Worm (Caenorhabditis elegans) whole organism, L4 larva: ENCODE results near the gene sdz-38.

Experiments
- F26F4.8 ChIP-seq: fragments of 200-800 bp; sonication (Bioruptor generic); conservative IDR thresholded peaks from 2 replicates; pipeline ENCODE4 v1.3.6; 2022; ENCODE audit warnings: missing genetic modification characterization, missing compliant biosample characterization
- F44E2.7 ChIP-seq: fragments of 200-800 bp; sonication (Bioruptor generic); IDR thresholded peaks from 2 replicates; pipeline ENCODE4 v2.1.2; 2022; ENCODE audit warnings: missing genetic modification characterization, missing compliant biosample characterization
- F49E8.2 ChIP-seq: sonication (generic microtip); optimal IDR thresholded peaks from 2 replicates; lab custom pipeline; 2016; ENCODE audit warnings: missing compliant biosample characterization, mild to moderate bottlenecking, missing genetic modification characterization, borderline replicate concordance
- Y105C5A.15 ChIP-seq: fragments of 200-800 bp; sonication (Bioruptor generic); IDR thresholded peaks from 2 replicates; pipeline ENCODE4 v1.3.6; 2022; ENCODE audit warnings: missing genetic modification characterization, missing compliant biosample characterization
- Y75B8A.6 ChIP-seq: fragments of 200-800 bp; sonication (Bioruptor generic); IDR thresholded peaks from 2 replicates; pipeline ENCODE4 v1.3.6; 2022; ENCODE audit warnings: missing genetic modification reagents, missing genetic modification characterization, missing compliant biosample characterization
- ZK337.2 ChIP-seq: fragments of 200-800 bp; sonication (Bioruptor generic); IDR thresholded peaks from 2 replicates; pipeline ENCODE4 v1.3.6; 2022; ENCODE audit warnings: missing genetic modification reagents, missing genetic modification characterization, missing compliant biosample characterization
- ceh-20 ChIP-seq: fragments of 200-800 bp; sonication (Bioruptor generic); IDR thresholded peaks from 2 replicates; pipeline ENCODE4 v1.3.6; 2022; ENCODE audit warnings: missing genetic modification reagents, missing genetic modification characterization, missing compliant biosample characterization
- ceh-32 ChIP-seq: sonication (generic microtip); optimal IDR thresholded peaks from 2 replicates; lab custom pipeline; 2016; ENCODE audit warnings: mild to moderate bottlenecking, missing genetic modification characterization, missing compliant biosample characterization; ENCODE audit not compliant: poor library complexity
- ceh-44 ChIP-seq: fragments of 200-800 bp; sonication (Bioruptor generic); IDR thresholded peaks from 2 replicates; pipeline ENCODE4 v1.3.6; 2022; ENCODE audit warnings: missing genetic modification reagents, missing genetic modification characterization, missing compliant biosample characterization
- ceh-62 ChIP-seq: sonication (generic microtip); optimal IDR thresholded peaks from 2 replicates; lab custom pipeline; 2017; ENCODE audit warnings: missing biosample characterization, missing genetic modification characterization
- daf-12 ChIP-seq: fragments of 150-350 bp; optimal IDR thresholded peaks from 2 replicates; lab custom pipeline; 2014; ENCODE audit warnings: missing biosample characterization, missing genetic modification reagents, missing genetic modification characterization
- daf-19 ChIP-seq: fragments of 200-800 bp; sonication (Bioruptor generic); conservative IDR thresholded peaks from 2 replicates; pipeline ENCODE4 v1.3.6; 2022; ENCODE audit warnings: missing genetic modification characterization, missing compliant biosample characterization
- daf-8 ChIP-seq: fragments of 200-800 bp; sonication (Bioruptor generic); IDR thresholded peaks from 2 replicates; pipeline ENCODE4 v1.3.6; 2022; ENCODE audit warnings: missing genetic modification characterization, missing compliant biosample characterization
- dmd-6 ChIP-seq: fragments of 200-800 bp; sonication (Bioruptor generic); IDR thresholded peaks from 2 replicates; pipeline ENCODE4 v1.3.6; 2022; ENCODE audit warnings: missing genetic modification reagents, missing genetic modification characterization, missing compliant biosample characterization
- egl-27 ChIP-seq: sonication (generic microtip); optimal IDR thresholded peaks from 3 replicates; lab custom pipeline; 2017; ENCODE audit warnings: missing biosample characterization, missing genetic modification reagents, missing genetic modification characterization
- egl-43 ChIP-seq: fragments of 200-800 bp; sonication (Bioruptor generic); IDR thresholded peaks from 2 replicates; pipeline ENCODE4 v1.3.6; 2022; ENCODE audit warnings: missing genetic modification reagents, missing genetic modification characterization, missing compliant biosample characterization
- fkh-10 ChIP-seq: fragments of 150-350 bp; optimal IDR thresholded peaks from 2 replicates; lab custom pipeline; 2014; ENCODE audit warnings: missing biosample characterization, missing genetic modification reagents, missing genetic modification characterization
- hif-1 ChIP-seq, 2 experiments: sonication (generic microtip); optimal IDR thresholded peaks; 2 replicates each; lab custom pipeline; 2016 to 2017; ENCODE audit warnings: missing compliant biosample characterization in 2 of 2, missing genetic modification characterization in 2 of 2, missing genetic modification reagents in 2 of 2, missing genotype in 2 of 2, mild to moderate bottlenecking in 1 of 2
- hlh-30 ChIP-seq: sonication (generic microtip); optimal IDR thresholded peaks from 2 replicates; lab custom pipeline; 2017; ENCODE audit warnings: antibody characterized with exemption, mild to moderate bottlenecking, missing genetic modification characterization, missing compliant biosample characterization; ENCODE audit not compliant: insufficient read depth
- jun-1 ChIP-seq: fragments of 150-350 bp; optimal IDR thresholded peaks from 2 replicates; lab custom pipeline; 2014; ENCODE audit warnings: missing biosample characterization, missing genetic modification reagents, missing genetic modification characterization
- lim-7 ChIP-seq: fragments of 200-800 bp; sonication (Bioruptor generic); IDR thresholded peaks from 2 replicates; pipeline ENCODE4 v1.3.6; 2022; ENCODE audit warnings: missing genetic modification characterization, missing compliant biosample characterization
- lin-13 ChIP-seq: fragments of 150-350 bp; optimal IDR thresholded peaks from 2 replicates; lab custom pipeline; 2014; ENCODE audit warnings: missing biosample characterization, missing genetic modification reagents, missing genetic modification characterization
- lin-39 ChIP-seq: fragments of 150-350 bp; optimal IDR thresholded peaks from 2 replicates; lab custom pipeline; 2014; ENCODE audit warnings: missing biosample characterization, missing genetic modification reagents, missing genetic modification characterization
- lir-3 ChIP-seq: sonication (generic microtip); optimal IDR thresholded peaks from 2 replicates; lab custom pipeline; 2016; ENCODE audit warnings: mild to moderate bottlenecking, missing genetic modification characterization, missing compliant biosample characterization
- lsy-2 ChIP-seq, 2 experiments: fragments of 150-350 bp in 1 of 2; sonication (generic microtip) in 1 of 2; optimal IDR thresholded peaks; 2 replicates each; lab custom pipeline; 2014 to 2017; ENCODE audit warnings: missing biosample characterization in 2 of 2, missing genetic modification characterization in 2 of 2
- madf-9 ChIP-seq: fragments of 200-800 bp; sonication (Bioruptor generic); conservative IDR thresholded peaks from 2 replicates; pipeline ENCODE4 v1.3.6; 2022; ENCODE audit warnings: missing genetic modification reagents, missing genetic modification characterization, missing compliant biosample characterization
- mdt-29 ChIP-seq: fragments of 200-800 bp; sonication (Bioruptor generic); IDR thresholded peaks from 2 replicates; pipeline ENCODE4 v1.3.6; 2022; ENCODE audit warnings: missing genetic modification reagents, missing genetic modification characterization, missing compliant biosample characterization
- mxl-3 ChIP-seq: fragments of 200-800 bp; sonication (Bioruptor generic); optimal IDR thresholded peaks from 2 replicates; lab custom pipeline; 2018; ENCODE audit warnings: mild to moderate bottlenecking, missing genetic modification characterization, missing compliant biosample characterization
- nhr-102 ChIP-seq: sonication (generic microtip); optimal IDR thresholded peaks from 2 replicates; lab custom pipeline; 2016; ENCODE audit warnings: mild to moderate bottlenecking, missing genetic modification characterization, moderate library complexity, missing compliant biosample characterization
- nhr-11 ChIP-seq: fragments of 150-350 bp; optimal IDR thresholded peaks from 2 replicates; lab custom pipeline; 2014; ENCODE audit warnings: missing biosample characterization, missing genetic modification characterization
- nhr-111 ChIP-seq: fragments of 200-800 bp; sonication (Bioruptor generic); optimal IDR thresholded peaks from 2 replicates; lab custom pipeline; 2018; ENCODE audit warnings: mild to moderate bottlenecking, missing genetic modification characterization, missing compliant biosample characterization
- nhr-28 ChIP-seq: fragments of 150-350 bp; optimal IDR thresholded peaks from 2 replicates; lab custom pipeline; 2014; ENCODE audit warnings: missing biosample characterization, missing genetic modification characterization
- nhr-41 ChIP-seq: fragments of 200-800 bp; sonication (Bioruptor generic); IDR thresholded peaks from 2 replicates; pipeline ENCODE4 v1.3.6; 2022; ENCODE audit warnings: missing genetic modification reagents, missing genetic modification characterization, missing compliant biosample characterization
- nhr-76 ChIP-seq: fragments of 150-350 bp; optimal IDR thresholded peaks from 2 replicates; lab custom pipeline; 2014; ENCODE audit warnings: missing biosample characterization, missing genetic modification characterization
- nhr-77 ChIP-seq: fragments of 150-350 bp; optimal IDR thresholded peaks from 2 replicates; lab custom pipeline; 2014; ENCODE audit warnings: missing biosample characterization, missing genetic modification characterization
- pqm-1 ChIP-seq: sonication (generic microtip); optimal IDR thresholded peaks from 2 replicates; lab custom pipeline; 2017; ENCODE audit warnings: missing biosample characterization, missing genetic modification characterization
- sdz-12 ChIP-seq: fragments of 200-800 bp; sonication (Bioruptor generic); optimal IDR thresholded peaks from 2 replicates; lab custom pipeline; 2018; ENCODE audit warnings: mild to moderate bottlenecking, missing genetic modification characterization, missing compliant biosample characterization
- set-16 ChIP-seq: fragments of 200-800 bp; sonication (Bioruptor generic); IDR thresholded peaks from 2 replicates; pipeline ENCODE4 v1.3.6; 2022; ENCODE audit warnings: missing genetic modification reagents, missing genetic modification characterization, missing compliant biosample characterization
- snpc-1.2 ChIP-seq: fragments of 200-800 bp; sonication (Bioruptor generic); IDR thresholded peaks from 2 replicates; pipeline ENCODE4 v1.3.6; 2022; ENCODE audit warnings: missing genetic modification reagents, missing genetic modification characterization, missing compliant biosample characterization
- spr-1 ChIP-seq: sonication (generic microtip); optimal IDR thresholded peaks from 2 replicates; lab custom pipeline; 2016; ENCODE audit warnings: mild to moderate bottlenecking, missing genetic modification characterization, missing compliant biosample characterization
- tag-97 ChIP-seq: fragments of 200-800 bp; sonication (Bioruptor generic); IDR thresholded peaks from 2 replicates; pipeline ENCODE4 v1.3.6; 2022; ENCODE audit warnings: missing genetic modification characterization, missing compliant biosample characterization
- tra-1 ChIP-seq: fragments of 200-800 bp; sonication (Bioruptor generic); IDR thresholded peaks from 2 replicates; pipeline ENCODE4 v1.3.6; 2022; ENCODE audit warnings: missing genetic modification reagents, missing genetic modification characterization, missing compliant biosample characterization
- unc-130 ChIP-seq: sonication (generic microtip); optimal IDR thresholded peaks from 2 replicates; lab custom pipeline; 2016; ENCODE audit warnings: missing genetic modification reagents, missing genetic modification characterization, missing compliant biosample characterization
- unc-39 ChIP-seq: sonication (generic microtip); optimal IDR thresholded peaks from 2 replicates; lab custom pipeline; 2017; ENCODE audit warnings: missing biosample characterization, missing genetic modification characterization
- vab-7 ChIP-seq: fragments of 200-800 bp; sonication (Bioruptor generic); IDR thresholded peaks from 2 replicates; pipeline ENCODE4 v1.3.6; 2022; ENCODE audit warnings: missing genetic modification reagents, missing genetic modification characterization, missing compliant biosample characterization
- zfp-2 ChIP-seq: sonication (generic microtip); optimal IDR thresholded peaks from 2 replicates; lab custom pipeline; 2016; ENCODE audit warnings: mild to moderate bottlenecking, missing genetic modification characterization, missing compliant biosample characterization
- zfp-3 ChIP-seq: fragments of 200-800 bp; sonication (Bioruptor generic); conservative IDR thresholded peaks from 2 replicates; pipeline ENCODE4 v1.3.6; 2022; ENCODE audit warnings: missing genetic modification reagents, missing genetic modification characterization, missing compliant biosample characterization
- zip-2 ChIP-seq: fragments of 150-350 bp; optimal IDR thresholded peaks from 2 replicates; lab custom pipeline; 2014; ENCODE audit warnings: missing biosample characterization, missing genetic modification characterization
- ztf-11 ChIP-seq: fragments of 150-350 bp; optimal IDR thresholded peaks from 2 replicates; lab custom pipeline; 2014; ENCODE audit warnings: missing biosample characterization, missing genetic modification characterization

The sdz-38 gene

ce11 chrII:9934570-9934969 is 47.1 kb downstream of the sdz-38 start (continued):
- peak; percentile 65 for TF ChIP-seq sdz-12 (GFP tag; lab: Kevin White, UChicago)
- no peak for TF ChIP-seq daf-12 (tag; lab: Kevin White, UChicago)
- TF ChIP-seq unc-130 (GFP tag; lab: Kevin White, UChicago): no peak
- TF ChIP-seq egl-43 (GFP tag; lab: Robert Waterston, UW): peak; percentile 58; the same call in 1 of the 2 replicates
- TF ChIP-seq ceh-32: no peak
- TF ChIP-seq lir-3 (tag; lab: Kevin White, UChicago): no peak
- TF ChIP-seq jun-1 (tag; lab: Kevin White, UChicago): no peak
- peak; percentile 21; the same call in 1 of the 2 replicates for TF ChIP-seq snpc-1.2 (GFP tag; lab: Robert Waterston, UW)
- TF ChIP-seq mdt-29 (GFP tag; lab: Robert Waterston, UW): peak; percentile 6; the same call in 1 of the 2 replicates

- 0 out of 2 replicates have a peak, but pooled peaks have one; percentile 8 for TF ChIP-seq ceh-20
- TF ChIP-seq lsy-2 (tag; optimal IDR thresholded peaks at IDR 0.05; lab: Kevin White, UChicago): peak in 1 of 2 experiments; percentile 11
- TF ChIP-seq nhr-28 (tag; lab: Kevin White, UChicago): no peak
- no peak for TF ChIP-seq lim-7
- no peak for TF ChIP-seq hlh-30
- TF ChIP-seq tra-1 (GFP tag; lab: Robert Waterston, UW): no peak
- TF ChIP-seq zfp-3 (GFP tag; lab: Robert Waterston, UW): peak; percentile 67
- no peak for TF ChIP-seq unc-39 (tag; lab: Kevin White, UChicago)
- TF ChIP-seq F26F4.8 (GFP tag; lab: Robert Waterston, UW): no peak
- no peak for TF ChIP-seq fkh-10
- TF ChIP-seq pqm-1 (tag; lab: Kevin White, UChicago): no peak
- TF ChIP-seq madf-9 (GFP tag; lab: Robert Waterston, UW): no peak
- TF ChIP-seq nhr-41 (GFP tag; lab: Robert Waterston, UW): no peak
- TF ChIP-seq vab-7 (GFP tag; lab: Robert Waterston, UW): peak; percentile 28; the same call in 1 of the 2 replicates
- TF ChIP-seq daf-8 (GFP tag; lab: Robert Waterston, UW): no peak
- TF ChIP-seq ceh-32: no peak
- peak; percentile 30; the same call in 1 of the 2 replicates for TF ChIP-seq mdt-29 (GFP tag; lab: Robert Waterston, UW)
- TF ChIP-seq nhr-77 (tag; lab: Kevin White, UChicago): no peak
- TF ChIP-seq Y105C5A.15: no peak
- no peak for TF ChIP-seq nhr-11 (tag; lab: Kevin White, UChicago)
- TF ChIP-seq set-16: no peak
- TF ChIP-seq hif-1 (tag; optimal IDR thresholded peaks at IDR 0.05; lab: Kevin White, UChicago): no peak
- no peak for TF ChIP-seq daf-19
- TF ChIP-seq mxl-3: no peak
- no peak for TF ChIP-seq spr-1 (tag; lab: Kevin White, UChicago)
- TF ChIP-seq unc-130 (GFP tag; lab: Kevin White, UChicago): no peak
- no peak for TF ChIP-seq ceh-44 (GFP tag; lab: Robert Waterston, UW)
- no peak for TF ChIP-seq zfp-2
- TF ChIP-seq lin-13 (GFP tag; lab: Kevin White, UChicago): peak; percentile 61
- peak; percentile 62 for TF ChIP-seq nhr-102
- no peak for TF ChIP-seq nhr-111 (GFP tag; lab: Kevin White, UChicago)
- TF ChIP-seq egl-27 (tag; lab: Kevin White, UChicago): no peak
- no peak for TF ChIP-seq ztf-11 (tag; lab: Kevin White, UChicago)
- no peak for TF ChIP-seq dmd-6 (GFP tag; lab: Robert Waterston, UW)
- TF ChIP-seq F49E8.2 (tag; lab: Kevin White, UChicago): no peak
- no peak for TF ChIP-seq F44E2.7 (GFP tag; lab: Robert Waterston, UW)
- TF ChIP-seq Y75B8A.6 (GFP tag; lab: Robert Waterston, UW): peak; percentile 66; the same call in 1 of the 2 replicates
- no peak for TF ChIP-seq tag-97 (GFP tag; lab: Robert Waterston, UW)
- no peak for TF ChIP-seq ZK337.2 (GFP tag; lab: Robert Waterston, UW)
- TF ChIP-seq ceh-62 (tag; lab: Kevin White, UChicago): no peak
- no peak for TF ChIP-seq zip-2 (tag; lab: Kevin White, UChicago)
- TF ChIP-seq lin-39 (tag; lab: Kevin White, UChicago): no peak
- TF ChIP-seq nhr-76: no peak
- TF ChIP-seq jun-1 (tag; lab: Kevin White, UChicago): no peak
Measured at ce11 chrII:9933947-9934383, 47.7 kb downstream of the sdz-38 start.
